Fruit fly (Drosophila melanogaster) whole organism, wandering third instar larva: Measurements from ENCODE around the gene CG7829.

Experiments used
- Abd-B ChIP-seq: fragments of >200 bp; optimal IDR thresholded peaks from 2 replicates; lab custom pipeline; 2017; ENCODE audit warnings: missing biosample characterization, missing genetic modification characterization
- CG32264 ChIP-seq: fragments of 200-800 bp; sonication (Bioruptor generic); optimal IDR thresholded peaks from 2 replicates; lab custom pipeline; 2016; ENCODE audit warnings: missing biosample characterization, missing genetic modification characterization
- CG9705 ChIP-seq: fragments of 200-800 bp; sonication (Bioruptor generic); optimal IDR thresholded peaks from 2 replicates; lab custom pipeline; 2018; ENCODE audit warnings: missing biosample characterization, mild to moderate bottlenecking, missing genetic modification characterization
- Dfd ChIP-seq: fragments of >200 bp; optimal IDR thresholded peaks from 2 replicates; lab custom pipeline; 2017; ENCODE audit warnings: missing biosample characterization, missing genetic modification characterization
- Dif ChIP-seq: fragments of 200-275, 200-300 bp; sonication (Bioruptor generic); optimal IDR thresholded peaks from 2 replicates; lab custom pipeline; 2018; ENCODE audit warnings: missing biosample characterization, missing genetic modification characterization; ENCODE audit not compliant: partially characterized antibody
- GATAd ChIP-seq: sonication (Bioruptor generic); optimal IDR thresholded peaks from 2 replicates; lab custom pipeline; 2016; ENCODE audit warnings: missing biosample characterization, missing genetic modification characterization
- HLH106 ChIP-seq: fragments of 200-800 bp; optimal IDR thresholded peaks from 3 replicates; lab custom pipeline; 2019; ENCODE audit warnings: missing biosample characterization, mild to moderate bottlenecking, missing genetic modification characterization, moderate library complexity
- Hnf4 ChIP-seq: fragments of 200-800 bp; sonication (Bioruptor generic); optimal IDR thresholded peaks from 2 replicates; lab custom pipeline; 2016; ENCODE audit warnings: missing biosample characterization, mild to moderate bottlenecking, missing genetic modification characterization
- Hr78 ChIP-seq: fragments of >200 bp; optimal IDR thresholded peaks from 2 replicates; lab custom pipeline; 2017; ENCODE audit warnings: missing biosample characterization, missing genetic modification characterization
- Hr83 ChIP-seq: fragments of 200-300 bp; sonication (Bioruptor generic); optimal IDR thresholded peaks from 2 replicates; lab custom pipeline; 2016; ENCODE audit warnings: missing biosample characterization, mild to moderate bottlenecking, missing genetic modification characterization, moderate library complexity; ENCODE audit not compliant: poor library complexity, severe bottlenecking
- Jra ChIP-seq: sonication (Bioruptor generic); optimal IDR thresholded peaks from 2 replicates; lab custom pipeline; 2016; ENCODE audit warnings: missing biosample characterization, missing genetic modification characterization
- Mio ChIP-seq: sonication (Bioruptor generic); optimal IDR thresholded peaks from 2 replicates; lab custom pipeline; 2016; ENCODE audit warnings: missing biosample characterization, missing genetic modification characterization
- Myc ChIP-seq: fragments of >200 bp; optimal IDR thresholded peaks from 2 replicates; lab custom pipeline; 2017
- OdsH ChIP-seq: fragments of 200-800 bp; sonication (Bioruptor generic); optimal IDR thresholded peaks from 2 replicates; lab custom pipeline; 2016; ENCODE audit warnings: missing biosample characterization, mild to moderate bottlenecking, missing genetic modification characterization
- Rel ChIP-seq, 2 experiments: fragments of 200-800 bp; sonication (Bioruptor generic) in 1 of 2; optimal IDR thresholded peaks; 2 replicates in 1 of 2; 3 replicates in 1 of 2; lab custom pipeline; 2016 to 2019; ENCODE audit warnings: mild to moderate bottlenecking in 2 of 2, missing biosample characterization in 2 of 2, missing genetic modification characterization in 2 of 2, moderate library complexity in 1 of 2
- Sp1 ChIP-seq: fragments of 200-800 bp; sonication (Bioruptor generic); optimal IDR thresholded peaks from 3 replicates; lab custom pipeline; 2019; ENCODE audit warnings: missing biosample characterization, mild to moderate bottlenecking, missing genetic modification characterization, moderate library complexity
- Vsx2 ChIP-seq: fragments of 200-300, 225-300 bp; sonication (Bioruptor generic); optimal IDR thresholded peaks from 2 replicates; lab custom pipeline; 2018; ENCODE audit warnings: missing biosample characterization, missing genetic modification characterization; ENCODE audit not compliant: partially characterized antibody
- br ChIP-seq: fragments of 200-800 bp; sonication (Bioruptor generic); optimal IDR thresholded peaks from 2 replicates; lab custom pipeline; 2016; ENCODE audit warnings: missing biosample characterization, missing genetic modification characterization
- brk ChIP-seq: fragments of 200-800 bp; sonication (Bioruptor generic); optimal IDR thresholded peaks from 2 replicates; lab custom pipeline; 2016; ENCODE audit warnings: missing biosample characterization, mild to moderate bottlenecking, missing genetic modification characterization
- dl ChIP-seq, 2 experiments: fragments of 175-275, 200-275 bp in 1 of 2; fragments of 200-275 bp in 1 of 2; sonication (Bioruptor generic); optimal IDR thresholded peaks; lab custom pipeline; 2018; ENCODE audit warnings: mild to moderate bottlenecking in 2 of 2, missing biosample characterization in 2 of 2, missing genetic modification characterization in 2 of 2, moderate library complexity in 2 of 2; ENCODE audit not compliant: partially characterized antibody in 2 of 2, insufficient read depth in 1 of 2
- dmrt93B ChIP-seq: fragments of 200-800 bp; sonication (Bioruptor generic); optimal IDR thresholded peaks from 2 replicates; lab custom pipeline; 2018; ENCODE audit warnings: missing biosample characterization, mild to moderate bottlenecking, missing genetic modification characterization
- dsf ChIP-seq: sonication (Bioruptor generic); optimal IDR thresholded peaks from 2 replicates; lab custom pipeline; 2016; ENCODE audit warnings: missing biosample characterization, missing genetic modification characterization, borderline replicate concordance
- ey ChIP-seq: fragments of 200-800 bp; sonication (Bioruptor generic); optimal IDR thresholded peaks from 2 replicates; lab custom pipeline; 2016; ENCODE audit warnings: missing biosample characterization, missing genetic modification characterization
- foxo ChIP-seq, 2 experiments: fragments of 200-800 bp; sonication (Bioruptor generic); optimal IDR thresholded peaks; 2 replicates in 1 of 2; 3 replicates in 1 of 2; lab custom pipeline; 2016 to 2017; ENCODE audit warnings: missing biosample characterization in 2 of 2, missing genetic modification characterization in 2 of 2
- fru ChIP-seq: fragments of 200-800 bp; sonication (Bioruptor generic); optimal IDR thresholded peaks from 3 replicates; lab custom pipeline; 2016; ENCODE audit warnings: missing biosample characterization, mild to moderate bottlenecking, missing genetic modification characterization
- h ChIP-seq: fragments of 200-800 bp; sonication (Bioruptor generic); optimal IDR thresholded peaks from 3 replicates; lab custom pipeline; 2016; ENCODE audit warnings: missing biosample characterization, mild to moderate bottlenecking, missing genetic modification characterization
- jim ChIP-seq: fragments of 175-275, 200-325 bp; sonication (Bioruptor generic); optimal IDR thresholded peaks from 2 replicates; lab custom pipeline; 2016; ENCODE audit warnings: missing biosample characterization, mild to moderate bottlenecking, missing genetic modification characterization
- lola ChIP-seq: fragments of >200 bp; optimal IDR thresholded peaks from 2 replicates; lab custom pipeline; 2017; ENCODE audit warnings: missing biosample characterization, missing genetic modification characterization
- pan ChIP-seq: fragments of >200 bp; optimal IDR thresholded peaks from 2 replicates; lab custom pipeline; 2017
- psq ChIP-seq: fragments of 200-800 bp; sonication (Bioruptor generic); optimal IDR thresholded peaks from 3 replicates; lab custom pipeline; 2017; ENCODE audit warnings: missing biosample characterization, mild to moderate bottlenecking, missing genetic modification characterization, moderate library complexity
- rgr ChIP-seq: fragments of 200-800 bp; sonication (Bioruptor generic); optimal IDR thresholded peaks from 3 replicates; lab custom pipeline; 2016; ENCODE audit warnings: missing biosample characterization, mild to moderate bottlenecking, missing genetic modification characterization
- sage ChIP-seq: fragments of 200-800 bp; sonication (Bioruptor generic); optimal IDR thresholded peaks from 2 replicates; lab custom pipeline; 2016; ENCODE audit warnings: missing biosample characterization, mild to moderate bottlenecking, missing genetic modification characterization
- sv ChIP-seq: fragments of 200-800 bp; sonication (Bioruptor generic); optimal IDR thresholded peaks from 3 replicates; lab custom pipeline; 2016; ENCODE audit warnings: missing biosample characterization, missing genetic modification characterization
- tai ChIP-seq: sonication (Bioruptor generic); optimal IDR thresholded peaks from 2 replicates; lab custom pipeline; 2016; ENCODE audit warnings: missing biosample characterization, missing genetic modification characterization
- usp ChIP-seq: fragments of >200 bp; optimal IDR thresholded peaks from 2 replicates; lab custom pipeline; 2017; ENCODE audit warnings: missing biosample characterization, missing genetic modification characterization
- woc ChIP-seq: sonication (Bioruptor generic); optimal IDR thresholded peaks from 2 replicates; lab custom pipeline; 2016; ENCODE audit warnings: missing biosample characterization, mild to moderate bottlenecking, missing genetic modification characterization

Gene CG7829

DNA sequence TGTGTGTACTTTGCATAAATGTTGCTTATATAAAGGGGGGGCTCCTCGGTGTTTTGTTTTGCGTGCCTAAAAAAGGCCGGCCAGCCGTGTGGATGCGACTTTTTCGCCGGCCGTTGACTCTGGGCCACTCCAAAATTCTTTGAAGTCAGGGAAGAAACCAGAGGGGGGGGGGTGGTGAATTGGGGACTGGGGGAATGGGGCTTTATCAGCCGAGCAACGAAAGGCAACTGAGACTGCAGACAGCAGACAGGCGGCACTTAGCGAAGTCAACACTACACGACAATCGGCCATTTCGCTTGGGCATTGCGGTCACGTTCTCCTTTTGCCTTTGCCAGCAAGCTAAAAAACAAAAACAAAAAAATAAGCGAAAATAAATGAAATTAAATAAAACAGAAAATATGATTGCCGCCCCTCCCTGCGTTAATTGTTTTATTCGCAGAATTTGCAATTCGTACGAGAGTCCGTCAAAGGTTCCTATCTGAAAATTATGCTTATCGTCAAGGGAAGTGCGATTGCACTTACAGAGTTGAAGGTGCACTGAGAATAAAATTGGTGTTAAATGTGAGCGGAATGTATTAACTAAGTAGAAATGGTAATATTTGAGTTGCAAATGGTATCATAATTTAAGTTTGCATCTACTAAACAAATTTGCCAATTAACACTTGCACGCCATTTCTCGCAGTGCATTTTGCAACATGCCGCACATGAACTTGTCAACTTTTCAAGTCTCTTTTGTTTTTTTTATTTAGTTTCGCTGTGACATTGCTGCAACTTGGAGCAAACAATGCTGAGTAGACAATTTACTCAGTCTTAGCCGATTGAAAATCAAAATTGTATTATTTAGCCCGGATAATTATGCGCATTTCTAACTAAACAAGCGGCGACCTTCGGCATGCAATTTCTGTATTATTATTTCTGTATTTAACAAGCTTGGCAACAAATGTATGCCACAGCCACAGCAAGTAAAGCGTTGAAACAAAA is 31.3 kb downstream of the CG7829 start:
- no peak for TF ChIP-seq dsf (GFP tag; lab: Kevin White, UChicago)
- no peak for TF ChIP-seq pan (lab: Kevin White, UChicago)
- TF ChIP-seq Vsx2 (GFP tag; lab: Kevin White, UChicago) = no peak
- peak; percentile 70 for TF ChIP-seq woc (GFP tag; lab: Kevin White, UChicago)
- TF ChIP-seq brk (GFP tag; lab: Kevin White, UChicago) = peak; percentile 21
- TF ChIP-seq psq (GFP tag; lab: Kevin White, UChicago) = peak; percentile 21
- peak; percentile 75 for TF ChIP-seq Hnf4
- peak; percentile 55 for TF ChIP-seq rgr
- TF ChIP-seq HLH106 (tag; lab: Kevin White, UChicago) = peak; percentile 72
- TF ChIP-seq foxo (GFP tag; optimal IDR thresholded peaks at IDR 0.05; lab: Kevin White, UChicago) = peak in 1 of 2 experiments; percentile 85
- TF ChIP-seq jim = no peak
- TF ChIP-seq Rel (GFP tag; optimal IDR thresholded peaks at IDR 0.05; lab: Kevin White, UChicago) = peak; percentile 13
- TF ChIP-seq Rel (tag; optimal IDR thresholded peaks at IDR 0.05; lab: Kevin White, UChicago) = peak; percentile 52
- TF ChIP-seq br (GFP tag; lab: Kevin White, UChicago) = peak; percentile 65
- peak; percentile 88 for TF ChIP-seq fru
- peak; percentile 70 for TF ChIP-seq ey
- TF ChIP-seq OdsH (GFP tag; lab: Kevin White, UChicago) = peak; percentile 55
- TF ChIP-seq Sp1 (GFP tag; lab: Kevin White, UChicago) = peak; percentile 11
- TF ChIP-seq dmrt93B (GFP tag; lab: Kevin White, UChicago) = peak; percentile 71
- no peak for TF ChIP-seq Hr78 (GFP tag; lab: Kevin White, UChicago)
- TF ChIP-seq sage (GFP tag; lab: Kevin White, UChicago) = peak; percentile 72
- TF ChIP-seq h (GFP tag; lab: Kevin White, UChicago) = peak; percentile 65
- peak; percentile 61 for TF ChIP-seq Hr83 (GFP tag; lab: Kevin White, UChicago)
- TF ChIP-seq Jra = peak; percentile 27
- TF ChIP-seq CG32264 (GFP tag; lab: Kevin White, UChicago) = peak; percentile 59
- TF ChIP-seq CG9705 (GFP tag; lab: Kevin White, UChicago) = no peak

DNA sequence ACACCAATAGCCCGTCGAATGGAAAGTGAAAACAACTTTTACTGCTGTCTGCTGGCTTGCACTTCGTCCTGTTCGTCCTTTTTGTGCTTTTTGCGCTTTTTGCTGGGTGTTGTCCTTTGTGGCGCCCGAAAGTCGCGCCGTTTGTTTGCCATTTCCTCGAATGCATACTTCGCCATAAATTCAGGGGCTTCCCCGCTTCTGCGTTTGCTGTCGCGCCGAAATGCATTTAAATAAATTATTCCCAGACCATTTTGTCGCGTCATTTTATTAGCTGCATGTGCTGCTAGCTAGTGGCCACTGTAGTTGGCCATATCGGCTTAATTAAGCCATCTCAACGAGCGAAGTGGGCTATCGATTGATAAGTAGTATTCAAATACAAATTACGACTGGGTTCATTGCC is 32.3 kb downstream of the CG7829 start:
- TF ChIP-seq Dif (GFP tag; lab: Kevin White, UChicago) = no peak
- no peak for TF ChIP-seq Rel (GFP tag; optimal IDR thresholded peaks at IDR 0.05; lab: Kevin White, UChicago)
- TF ChIP-seq Rel (tag; optimal IDR thresholded peaks at IDR 0.05; lab: Kevin White, UChicago) = peak; percentile 95

DNA sequence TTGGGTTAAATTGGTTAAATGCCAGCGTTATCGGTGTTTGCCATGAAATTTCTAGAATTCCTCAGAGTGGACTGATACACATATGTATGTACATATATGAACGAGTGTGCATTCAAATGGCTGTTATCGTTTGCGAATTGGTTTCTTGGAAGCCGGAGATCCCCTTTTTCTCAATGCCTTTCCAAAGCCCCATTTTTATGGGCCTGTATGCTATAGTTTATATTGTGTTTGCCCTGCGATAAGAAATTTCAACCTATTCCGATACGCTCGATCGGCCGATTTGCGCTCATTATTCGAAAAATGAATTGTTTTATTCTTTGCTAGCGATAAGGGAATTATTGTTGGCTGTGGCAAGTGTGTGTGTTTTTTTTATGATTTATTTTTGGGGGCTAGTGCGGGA is 34.4 kb downstream of the CG7829 start:
- no peak for TF ChIP-seq dsf (GFP tag; lab: Kevin White, UChicago)
- TF ChIP-seq Vsx2 (GFP tag; lab: Kevin White, UChicago) = no peak
- TF ChIP-seq h (GFP tag; lab: Kevin White, UChicago) = no peak
- TF ChIP-seq ey = no peak
- TF ChIP-seq Jra = no peak
- TF ChIP-seq rgr = no peak
- TF ChIP-seq Rel (GFP tag; optimal IDR thresholded peaks at IDR 0.05; lab: Kevin White, UChicago) = no peak
- peak; percentile 97 for TF ChIP-seq Rel (tag; optimal IDR thresholded peaks at IDR 0.05; lab: Kevin White, UChicago)
- TF ChIP-seq tai (GFP tag; lab: Kevin White, UChicago) = no peak

DNA sequence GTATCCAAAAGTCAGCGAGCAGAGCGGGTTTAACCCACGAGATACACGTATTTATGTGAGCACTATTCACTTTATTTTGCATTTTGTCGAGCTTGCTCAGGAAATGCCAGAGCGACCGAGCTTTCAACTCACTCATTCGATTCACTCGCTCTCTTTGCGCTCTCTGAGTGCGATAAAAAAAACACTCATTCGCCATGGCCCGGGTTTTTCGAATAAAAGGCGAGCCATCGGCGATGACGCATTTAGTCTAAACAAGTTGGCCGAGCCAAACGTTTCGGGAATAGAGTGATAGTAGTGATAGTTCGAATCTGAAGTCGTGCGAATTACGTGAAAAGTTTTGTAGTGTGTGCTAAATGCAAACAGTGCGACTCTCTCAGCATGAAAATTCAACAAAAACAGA is 35.2 kb downstream of the CG7829 start:
- TF ChIP-seq Jra (peak; percentile 96), sage (GFP tag; lab: Kevin White, UChicago) (peak; percentile 6), br (GFP tag; lab: Kevin White, UChicago) (peak; percentile 49), pan (lab: Kevin White, UChicago) (no peak), lola (GFP tag; lab: Kevin White, UChicago) (no peak), CG32264 (GFP tag; lab: Kevin White, UChicago) (no peak), Dfd (GFP tag; lab: Kevin White, UChicago) (no peak), tai (GFP tag; lab: Kevin White, UChicago) (peak; percentile 8), Hnf4 (peak; percentile 46), woc (GFP tag; lab: Kevin White, UChicago) (no peak), usp (GFP tag; lab: Kevin White, UChicago) (no peak), dsf (GFP tag; lab: Kevin White, UChicago) (no peak), Hr78 (GFP tag; lab: Kevin White, UChicago) (no peak), rgr (peak; percentile 39), Mio (GFP tag; lab: Kevin White, UChicago) (no peak), h (GFP tag; lab: Kevin White, UChicago) (peak; percentile 55), GATAd (GFP tag; lab: Kevin White, UChicago) (no peak), dl (GFP tag; optimal IDR thresholded peaks at IDR 0.05; lab: Kevin White, UChicago; ENCODE audit: insufficient read depth in 1 of 2, partially characterized antibody in 2 of 2) (peak in 1 of 2 experiments; percentile 7), HLH106 (tag; lab: Kevin White, UChicago) (peak; percentile 24), Dif (GFP tag; lab: Kevin White, UChicago) (peak; percentile 67), Rel (GFP tag; optimal IDR thresholded peaks at IDR 0.05; lab: Kevin White, UChicago) (peak; percentile 16), Rel (tag; optimal IDR thresholded peaks at IDR 0.05; lab: Kevin White, UChicago) (no peak), sv (GFP tag; lab: Kevin White, UChicago) (no peak), Hr83 (GFP tag; lab: Kevin White, UChicago) (no peak), Myc (lab: Kevin White, UChicago) (no peak), jim (no peak), foxo (GFP tag; optimal IDR thresholded peaks at IDR 0.05; lab: Kevin White, UChicago) (peak in 1 of 2 experiments; percentile 19), Vsx2 (GFP tag; lab: Kevin White, UChicago) (no peak), Sp1 (GFP tag; lab: Kevin White, UChicago) (peak; percentile 49), Abd-B (GFP tag; lab: Kevin White, UChicago) (no peak)
